Worm (Caenorhabditis elegans) whole organism, L1 larva: ENCODE data around the gene C28D4.4.

ENCODE experiments used
- Y116A8C.19 ChIP-seq: sonication (generic microtip); optimal IDR thresholded peaks from 2 replicates; lab custom pipeline; 2016; ENCODE audit warnings: missing compliant biosample characterization, missing genetic modification characterization, borderline replicate concordance
- ama-1 ChIP-seq: fragments of 150-350 bp; optimal IDR thresholded peaks from 2 replicates; lab custom pipeline; 2014
- blmp-1 ChIP-seq: fragments of 150-350 bp; optimal IDR thresholded peaks from 2 replicates; lab custom pipeline; 2014; ENCODE audit warnings: missing biosample characterization, missing genetic modification characterization
- ceh-82 ChIP-seq, 3 experiments: fragments of 150-350 bp in 1 of 3; sonication (generic microtip) in 2 of 3; optimal IDR thresholded peaks; 2 replicates each; lab custom pipeline; 2014 to 2017; ENCODE audit warnings: missing biosample characterization in 3 of 3, missing genetic modification characterization in 3 of 3
- egl-27 ChIP-seq, 2 experiments: fragments of 150-350 bp in 1 of 2; sonication (generic microtip); optimal IDR thresholded peaks; 3 replicates each; lab custom pipeline; 2017 to 2018; ENCODE audit warnings: missing biosample characterization in 2 of 2, missing genetic modification characterization in 2 of 2, missing genetic modification reagents in 2 of 2
- elt-3 ChIP-seq, 6 experiments: fragments of 150-350 bp in 1 of 6; sonication (generic microtip); optimal IDR thresholded peaks; 2 replicates each; lab custom pipeline; 2017 to 2018; ENCODE audit warnings: missing biosample characterization in 6 of 6, missing genetic modification characterization in 6 of 6, inconsistent platforms in 1 of 6
- fkh-10 ChIP-seq: sonication (generic microtip); optimal IDR thresholded peaks from 2 replicates; lab custom pipeline; 2017; ENCODE audit warnings: missing biosample characterization, missing genetic modification reagents, missing genetic modification characterization
- jun-1 ChIP-seq: fragments of 150-350 bp; optimal IDR thresholded peaks from 2 replicates; lab custom pipeline; 2014; ENCODE audit warnings: missing biosample characterization, missing genetic modification reagents, missing genetic modification characterization
- mep-1 ChIP-seq: fragments of 150-350 bp; optimal IDR thresholded peaks from 2 replicates; lab custom pipeline; 2014; ENCODE audit warnings: missing biosample characterization, missing genetic modification characterization
- nhr-11 ChIP-seq: fragments of 150-350 bp; optimal IDR thresholded peaks from 2 replicates; lab custom pipeline; 2014; ENCODE audit warnings: missing biosample characterization, missing genetic modification characterization
- nhr-28 ChIP-seq: fragments of 150-350 bp; optimal IDR thresholded peaks from 2 replicates; lab custom pipeline; 2014; ENCODE audit warnings: missing biosample characterization, missing genetic modification characterization
- nhr-76 ChIP-seq: sonication (generic microtip); optimal IDR thresholded peaks from 2 replicates; lab custom pipeline; 2017; ENCODE audit warnings: missing biosample characterization, missing genetic modification characterization
- unc-62 ChIP-seq: fragments of 150-350 bp; optimal IDR thresholded peaks from 2 replicates; lab custom pipeline; 2014; ENCODE audit warnings: missing biosample characterization, missing genetic modification reagents, missing genetic modification characterization

DNA sequence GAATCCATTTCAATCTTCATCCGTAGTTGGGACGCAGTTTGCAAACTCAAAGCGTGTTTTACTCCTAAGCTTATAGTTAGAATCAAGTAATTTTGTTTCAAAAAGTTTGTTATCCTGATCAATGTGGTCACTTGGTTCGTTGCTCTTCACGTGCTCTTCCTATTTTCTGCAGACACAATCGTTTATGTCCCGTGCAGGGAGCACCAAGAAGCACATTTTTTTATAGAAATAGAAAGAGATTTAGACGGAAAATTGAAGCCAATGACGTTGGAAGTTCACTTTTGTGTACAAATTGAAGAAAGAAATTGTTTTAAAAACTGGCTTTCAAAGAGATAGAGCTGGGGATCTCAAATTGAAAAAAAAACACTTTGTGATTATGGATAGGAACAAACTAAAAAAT lies 16.9 kb upstream of the C28D4.4 start:
- no peak for TF ChIP-seq unc-62 (GFP tag; lab: Kevin White, UChicago)
- TF ChIP-seq ama-1, result no peak
- TF ChIP-seq Y116A8C.19 (tag; lab: Kevin White, UChicago), result no peak
- TF ChIP-seq egl-27 (tag; optimal IDR thresholded peaks at IDR 0.05; lab: Kevin White, UChicago), result no peak
- no peak for TF ChIP-seq blmp-1
- no peak for TF ChIP-seq fkh-10 (GFP tag; lab: Kevin White, UChicago)
- TF ChIP-seq jun-1, result no peak
- no peak for TF ChIP-seq nhr-76 (tag; lab: Kevin White, UChicago)
- TF ChIP-seq ceh-82 (tag; optimal IDR thresholded peaks at IDR 0.05; lab: Kevin White, UChicago), result no peak
- TF ChIP-seq mep-1 (tag; lab: Kevin White, UChicago), result no peak
- no peak for TF ChIP-seq nhr-28
- TF ChIP-seq elt-3 (tag; optimal IDR thresholded peaks at IDR 0.05; lab: Kevin White, UChicago), result no peak
- no peak for TF ChIP-seq nhr-11 (tag; lab: Kevin White, UChicago)
